Fruit fly (Drosophila melanogaster): ENCODE results near the gene Gr8a.

Gr8a gene

DNA sequence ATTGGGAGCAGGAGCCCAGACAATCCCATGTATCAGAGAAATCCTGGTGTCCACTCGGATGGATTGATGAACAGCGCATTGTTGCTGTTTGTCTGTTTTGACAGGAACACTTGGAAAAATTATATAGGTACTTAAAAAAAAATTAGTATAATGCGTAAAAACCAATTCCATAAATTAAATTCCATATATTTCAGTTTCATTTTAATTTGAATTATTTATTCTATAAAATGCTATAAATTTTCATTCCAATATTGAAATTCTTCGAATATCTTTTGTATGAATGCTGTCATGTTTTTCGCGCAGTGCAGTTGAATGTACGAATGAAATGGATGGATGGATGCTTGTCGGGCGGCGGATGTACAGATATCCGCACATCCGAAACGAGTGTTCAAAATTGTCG, 16.1 kb upstream of the Gr8a start, which contains the start of gene SmydA-9:
Gene SmydA-9, minus strand, starts transcription at position 101 of the 400 bp plus-strand sequence.
- TF ChIP-seq sisA (GFP tag; IDR thresholded peaks at IDR 0.05) (no peak), row (GFP tag; IDR thresholded peaks at IDR 0.05) (peak; percentile 32; the same call in 2 of the 3 replicates), gro (GFP tag; optimal IDR thresholded peaks at IDR 0.05) (no peak), HLH3B (GFP tag; IDR thresholded peaks at IDR 0.05) (peak; percentile 25; the same call in 1 of the 2 replicates), gem (tag; optimal IDR thresholded peaks at IDR 0.05) (peak; percentile 18), CG11504 (tag; optimal IDR thresholded peaks at IDR 0.05) (peak; percentile 24)

dm6 chrX:9214576-9214975, 12.4 kb upstream of the Gr8a start, which contains the start of gene Obp8a:
Gene Obp8a, plus strand, starts transcription at chrX:9214876.
- TF ChIP-seq CG10654 (GFP tag; optimal IDR thresholded peaks at IDR 0.05) (no peak), CG14050 (GFP tag; IDR thresholded peaks at IDR 0.05) (no peak), slbo (GFP tag; IDR thresholded peaks at IDR 0.05) (no peak), onecut (GFP tag; IDR thresholded peaks at IDR 0.05) (no peak), ems (GFP tag; optimal IDR thresholded peaks at IDR 0.05) (no peak), CTCF (GFP tag; optimal IDR thresholded peaks at IDR 0.05) (no peak), CG14710 (tag; optimal IDR thresholded peaks at IDR 0.05) (no peak), CG2129 (GFP tag; IDR thresholded peaks at IDR 0.05; ENCODE audit: partially characterized antibody) (no peak), CG1792 (GFP tag; optimal IDR thresholded peaks at IDR 0.05) (no peak), lbe (GFP tag; optimal IDR thresholded peaks at IDR 0.05) (no peak), nerfin-2 (GFP tag; IDR thresholded peaks at IDR 0.05; ENCODE audit: partially characterized antibody) (no peak), CG11560 (tag; IDR thresholded peaks at IDR 0.05) (no peak), psq (GFP tag; optimal IDR thresholded peaks at IDR 0.05) (no peak), CG5180 (GFP tag; optimal IDR thresholded peaks at IDR 0.05) (no peak)

DNA sequence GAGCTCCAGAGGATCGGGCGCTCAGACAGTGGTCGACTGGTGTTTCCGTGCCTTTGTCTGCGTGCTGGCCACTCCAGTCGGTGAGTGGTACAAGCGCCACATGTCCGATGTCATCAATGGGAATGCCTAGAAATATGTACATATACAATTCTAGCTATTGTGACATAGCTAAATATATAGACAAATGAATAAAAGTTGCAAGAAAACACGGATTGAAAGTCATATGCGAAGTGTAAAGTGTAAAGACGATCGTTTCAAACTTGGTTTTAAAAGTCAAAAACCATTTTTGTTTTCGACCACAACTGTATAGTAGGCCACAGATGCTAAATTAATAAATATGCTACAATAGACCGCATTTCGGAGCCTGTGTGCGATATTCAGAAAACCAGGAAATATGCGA, 11.5 kb upstream of the Gr8a start, which contains the start of gene CG15368:
Gene CG15368, plus strand, starts transcription at position 301 of the 400 bp plus-strand sequence.
- TF ChIP-seq ftz-f1 (GFP tag; optimal IDR thresholded peaks at IDR 0.05) (no peak), Vsx1 (GFP tag; optimal IDR thresholded peaks at IDR 0.05) (no peak), Tbp (GFP tag; optimal IDR thresholded peaks at IDR 0.05) (no peak), lab (GFP tag; optimal IDR thresholded peaks at IDR 0.05) (no peak), Elba2 (GFP tag; optimal IDR thresholded peaks at IDR 0.05) (no peak), CG6683 (GFP tag; optimal IDR thresholded peaks at IDR 0.05) (no peak), CG1832 (GFP tag; optimal IDR thresholded peaks at IDR 0.05) (no peak), GATAe (GFP tag; conservative IDR thresholded peaks at IDR 0.05) (no peak), CG14667 (GFP tag; IDR thresholded peaks at IDR 0.05) (no peak), seq (GFP tag; IDR thresholded peaks at IDR 0.05) (no peak)

- TF ChIP-seq mld (GFP tag; IDR thresholded peaks at IDR 0.05; ENCODE audit: partially characterized antibody) (no peak), CG7271 (tag; optimal IDR thresholded peaks at IDR 0.05) (no peak), Myb (GFP tag; optimal IDR thresholded peaks at IDR 0.05) (no peak), CG1647 (GFP tag; optimal IDR thresholded peaks at IDR 0.05) (no peak), salm (tag; optimal IDR thresholded peaks at IDR 0.05) (no peak), CG12659 (GFP tag; optimal IDR thresholded peaks at IDR 0.05) (no peak)
These were observed 10.4 kb upstream of the Gr8a start, which contains the start of gene CG15369 for dm6 chrX:9216572-9216971. Gene CG15369, plus strand, starts transcription at chrX:9216872.

Data from whole organism, embryonic.